Fruit fly (Drosophila melanogaster) whole organism, embryonic: Measurements from ENCODE around the gene Pif1.
A peak's percentile ranks its signal among the peaks of the same experiment; 100 is the strongest.

Experiments used
- B-H1 ChIP-seq: fragments of 200-800 bp; sonication (Bioruptor generic); IDR thresholded peaks from 3 replicates; pipeline ENCODE4 v1.3.6; 2022; ENCODE audit warnings: missing biosample characterization, missing genetic modification characterization
- Bgb ChIP-seq: fragments of 200-800 bp; sonication (Bioruptor generic); IDR thresholded peaks from 2 replicates; pipeline ENCODE4 v1.3.6; 2022; ENCODE audit warnings: missing biosample characterization, missing genetic modification characterization; ENCODE audit not compliant: partially characterized antibody
- C15 ChIP-seq: fragments of 200-800 bp; sonication (Bioruptor generic); IDR thresholded peaks from 3 replicates; pipeline ENCODE4 v1.3.6; 2022; ENCODE audit warnings: missing biosample characterization, missing genetic modification characterization
- CG10543 ChIP-seq: fragments of 200-800 bp; sonication (Bioruptor generic); optimal IDR thresholded peaks from 3 replicates; lab custom pipeline; 2017; ENCODE audit warnings: missing biosample characterization, mild to moderate bottlenecking, missing genetic modification characterization, moderate library complexity
- CG11085 ChIP-seq: fragments of 200-800 bp; sonication (Bioruptor generic); IDR thresholded peaks from 2 replicates; pipeline ENCODE4 v1.3.6; 2022; ENCODE audit warnings: missing biosample characterization, missing genetic modification characterization
- CG11560 ChIP-seq: fragments of 200-800 bp; sonication (Bioruptor generic); IDR thresholded peaks from 3 replicates; pipeline ENCODE4 v1.3.6; 2022; ENCODE audit warnings: missing biosample characterization, missing genetic modification characterization
- CG11723 ChIP-seq: fragments of 200-800 bp; sonication (Bioruptor generic); optimal IDR thresholded peaks from 2 replicates; lab custom pipeline; 2017; ENCODE audit warnings: missing biosample characterization, mild to moderate bottlenecking, missing genetic modification characterization
- CG12104 ChIP-seq: fragments of 200-800 bp; sonication (Bioruptor generic); optimal IDR thresholded peaks from 3 replicates; lab custom pipeline; 2016; ENCODE audit warnings: missing biosample characterization, missing genetic modification characterization
- CG12659 ChIP-seq: fragments of 200-800 bp; sonication (Bioruptor generic); optimal IDR thresholded peaks from 3 replicates; lab custom pipeline; 2017; ENCODE audit warnings: mild to moderate bottlenecking, missing biosample characterization, missing genetic modification reagents, missing genetic modification characterization
- CG15601 ChIP-seq: fragments of 200-800 bp; sonication (Bioruptor generic); optimal IDR thresholded peaks from 3 replicates; lab custom pipeline; 2019; ENCODE audit warnings: missing biosample characterization, mild to moderate bottlenecking, missing genetic modification characterization, moderate library complexity
- CG17829 ChIP-seq: fragments of 200-800 bp; optimal IDR thresholded peaks from 2 replicates; lab custom pipeline; 2019; ENCODE audit warnings: missing biosample characterization, mild to moderate bottlenecking, missing genetic modification characterization, moderate library complexity
- CG2712 ChIP-seq: fragments of 200-800 bp; optimal IDR thresholded peaks from 3 replicates; lab custom pipeline; 2019; ENCODE audit warnings: missing biosample characterization, mild to moderate bottlenecking, missing genetic modification characterization, moderate library complexity
- CG30403 ChIP-seq: fragments of 200-800 bp; sonication (Bioruptor generic); optimal IDR thresholded peaks from 3 replicates; lab custom pipeline; 2016; ENCODE audit warnings: missing biosample characterization, missing genetic modification characterization
- CG34376 ChIP-seq: fragments of 200-800 bp; sonication (Bioruptor generic); optimal IDR thresholded peaks from 2 replicates; lab custom pipeline; 2018; ENCODE audit warnings: missing biosample characterization, mild to moderate bottlenecking, missing genetic modification characterization
- CG3847 ChIP-seq: fragments of 200-800 bp; sonication (Bioruptor generic); IDR thresholded peaks from 2 replicates; pipeline ENCODE4 v1.3.6; 2022; ENCODE audit warnings: missing biosample characterization, missing genetic modification characterization
- CG4404 ChIP-seq: fragments of 200-800 bp; sonication (Bioruptor generic); IDR thresholded peaks from 2 replicates; pipeline ENCODE4 v1.3.6; 2022; ENCODE audit warnings: missing biosample characterization, missing genetic modification characterization
- CG6689 ChIP-seq: fragments of 200-800 bp; sonication (Bioruptor generic); IDR thresholded peaks from 2 replicates; pipeline ENCODE4 v1.3.6; 2022; ENCODE audit warnings: missing biosample characterization, missing genetic modification characterization
- CG7987 ChIP-seq: fragments of 200-800 bp; sonication (Bioruptor generic); optimal IDR thresholded peaks from 2 replicates; lab custom pipeline; 2018; ENCODE audit warnings: missing biosample characterization, mild to moderate bottlenecking, missing genetic modification characterization, moderate library complexity
- CHES-1-like ChIP-seq: fragments of 200-800 bp; sonication (Bioruptor generic); optimal IDR thresholded peaks from 2 replicates; lab custom pipeline; 2016; ENCODE audit warnings: missing biosample characterization, missing genetic modification characterization
- D ChIP-seq, 2 experiments: fragments of 200-800 bp in 1 of 2; fragments of >200 bp in 1 of 2; sonication (Bioruptor generic) in 1 of 2; optimal IDR thresholded peaks; 2 replicates in 1 of 2; 3 replicates in 1 of 2; lab custom pipeline; 2017; ENCODE audit warnings: mild to moderate bottlenecking in 1 of 2, missing biosample characterization in 1 of 2, missing genetic modification characterization in 1 of 2, missing genetic modification reagents in 1 of 2
- Dek ChIP-seq: fragments of 200-800 bp; sonication (Bioruptor generic); optimal IDR thresholded peaks from 3 replicates; lab custom pipeline; 2019; ENCODE audit warnings: missing biosample characterization, mild to moderate bottlenecking, missing genetic modification characterization, moderate library complexity
- HLHmδ ChIP-seq: fragments of 200-800 bp; sonication (Bioruptor generic); optimal IDR thresholded peaks from 2 replicates; lab custom pipeline; 2018; ENCODE audit warnings: missing biosample characterization, mild to moderate bottlenecking, missing genetic modification characterization, moderate library complexity
- HmgZ ChIP-seq: fragments of 200-800 bp; sonication (Bioruptor generic); optimal IDR thresholded peaks from 2 replicates; lab custom pipeline; 2018; ENCODE audit warnings: missing biosample characterization, mild to moderate bottlenecking, missing genetic modification characterization
- Max ChIP-seq: fragments of 200-800 bp; sonication (Bioruptor generic); optimal IDR thresholded peaks from 2 replicates; lab custom pipeline; 2016; ENCODE audit warnings: missing biosample characterization, mild to moderate bottlenecking, missing genetic modification characterization
- Med ChIP-seq: fragments of 200-800 bp; sonication (Bioruptor generic); peaks from one replicate; lab custom pipeline; 2016; ENCODE audit warnings: missing biosample characterization, missing genetic modification characterization, mild to moderate bottlenecking, inconsistent platforms, moderate library complexity
- NC2β ChIP-seq: fragments of 200-800 bp; sonication (Bioruptor generic); optimal IDR thresholded peaks from 2 replicates; lab custom pipeline; 2016; ENCODE audit warnings: missing biosample characterization, missing genetic modification characterization
- Neu2 ChIP-seq: fragments of 200-800 bp; sonication (Bioruptor generic); optimal IDR thresholded peaks from 3 replicates; lab custom pipeline; 2016; ENCODE audit warnings: missing biosample characterization, missing genetic modification characterization, borderline replicate concordance
- Sox100B ChIP-seq: fragments of 200-800 bp; sonication (Bioruptor generic); optimal IDR thresholded peaks from 3 replicates; lab custom pipeline; 2018; ENCODE audit warnings: missing biosample characterization, mild to moderate bottlenecking, missing genetic modification characterization
- Spps ChIP-seq: fragments of 200-800 bp; sonication (Bioruptor generic); optimal IDR thresholded peaks from 2 replicates; lab custom pipeline; 2018; ENCODE audit warnings: missing biosample characterization, mild to moderate bottlenecking, missing genetic modification characterization
- Sry-β ChIP-seq: fragments of 200-800 bp; sonication (Bioruptor generic); optimal IDR thresholded peaks from 2 replicates; lab custom pipeline; 2018; ENCODE audit warnings: missing biosample characterization, mild to moderate bottlenecking, missing genetic modification characterization, moderate library complexity
- Usf ChIP-seq: fragments of 200-800 bp; sonication (Bioruptor generic); optimal IDR thresholded peaks from 2 replicates; lab custom pipeline; 2017; ENCODE audit warnings: missing genotype, missing biosample characterization, missing genetic modification characterization
- YL-1 ChIP-seq: fragments of 200-800 bp; sonication (Bioruptor generic); optimal IDR thresholded peaks from 3 replicates; lab custom pipeline; 2017; ENCODE audit warnings: missing biosample characterization, mild to moderate bottlenecking, missing genetic modification characterization
- fd96Cb ChIP-seq: fragments of 200-800 bp; sonication (Bioruptor generic); optimal IDR thresholded peaks from 2 replicates; lab custom pipeline; 2018; ENCODE audit warnings: missing biosample characterization, mild to moderate bottlenecking, missing genetic modification characterization, moderate library complexity
- gce ChIP-seq: fragments of 200-800 bp; sonication (Bioruptor generic); IDR thresholded peaks from 3 replicates; pipeline ENCODE4 v1.3.6; 2022; ENCODE audit warnings: missing biosample characterization, missing genetic modification characterization
- gcm ChIP-seq: fragments of 200-800 bp; sonication (Bioruptor generic); optimal IDR thresholded peaks from 2 replicates; lab custom pipeline; 2019; ENCODE audit warnings: missing biosample characterization, mild to moderate bottlenecking, missing genetic modification characterization, moderate library complexity
- gsb ChIP-seq: fragments of 200-800 bp; sonication (Bioruptor generic); IDR thresholded peaks from 2 replicates; pipeline ENCODE4 v1.3.6; 2022; ENCODE audit warnings: missing biosample characterization, missing genetic modification characterization
- gt ChIP-seq: fragments of 200-800 bp; sonication (Bioruptor generic); IDR thresholded peaks from 2 replicates; pipeline ENCODE4 v1.3.6; 2022; ENCODE audit warnings: missing biosample characterization, missing genetic modification characterization
- ham ChIP-seq: fragments of 200-800 bp; sonication (Bioruptor generic); IDR thresholded peaks from 2 replicates; pipeline ENCODE4 v1.3.6; 2022; ENCODE audit warnings: missing biosample characterization, missing genetic modification characterization
- jigr1 ChIP-seq: fragments of 200-800 bp; sonication (Bioruptor generic); IDR thresholded peaks from 3 replicates; pipeline ENCODE4 v1.3.6; 2022; ENCODE audit warnings: missing biosample characterization, missing genetic modification characterization
- jing ChIP-seq: fragments of 200-800 bp; sonication (Bioruptor generic); optimal IDR thresholded peaks from 2 replicates; lab custom pipeline; 2018; ENCODE audit warnings: missing biosample characterization, mild to moderate bottlenecking, missing genetic modification characterization
- lab ChIP-seq: fragments of 200-800 bp; sonication (Bioruptor generic); optimal IDR thresholded peaks from 3 replicates; lab custom pipeline; 2017; ENCODE audit warnings: missing biosample characterization, missing genetic modification characterization, mild to moderate bottlenecking, moderate library complexity, missing genetic modification reagents
- mam ChIP-seq: fragments of 200-800 bp; sonication (Bioruptor generic); optimal IDR thresholded peaks from 3 replicates; lab custom pipeline; 2016; ENCODE audit warnings: missing biosample characterization, missing genetic modification characterization
- nom ChIP-seq: fragments of 200-800 bp; sonication (Bioruptor generic); optimal IDR thresholded peaks from 2 replicates; lab custom pipeline; 2017; ENCODE audit warnings: missing biosample characterization, missing genetic modification characterization, mild to moderate bottlenecking, moderate library complexity, missing genetic modification reagents
- prd ChIP-seq, 3 experiments: fragments of >200 bp in 2 of 3; fragments of 200-800 bp in 1 of 3; sonication (Bioruptor generic) in 1 of 3; optimal IDR thresholded peaks in 2 of 3; IDR thresholded peaks in 1 of 3; 2 replicates in 2 of 3; 3 replicates in 1 of 3; pipeline versions ENCODE4 v1.3.6 to Lab custom; 2017 to 2022; ENCODE audit warnings: missing biosample characterization in 1 of 3, missing genetic modification characterization in 1 of 3
- shn ChIP-seq: fragments of 200-800 bp; sonication (Bioruptor generic); optimal IDR thresholded peaks from 3 replicates; lab custom pipeline; 2016; ENCODE audit warnings: missing biosample characterization, missing genetic modification characterization
- so ChIP-seq: fragments of 200-800 bp; sonication (Bioruptor generic); IDR thresholded peaks from 3 replicates; pipeline ENCODE4 v1.3.6; 2022; ENCODE audit warnings: missing biosample characterization, missing genetic modification characterization
- sug ChIP-seq: fragments of 200-800 bp; optimal IDR thresholded peaks from 2 replicates; lab custom pipeline; 2019; ENCODE audit warnings: missing biosample characterization, mild to moderate bottlenecking, missing genetic modification characterization, moderate library complexity
- vfl ChIP-seq: fragments of 200-800 bp; sonication (Bioruptor generic); optimal IDR thresholded peaks from 2 replicates; lab custom pipeline; 2016; ENCODE audit warnings: missing biosample characterization, missing genetic modification characterization
- z ChIP-seq: fragments of 200-800 bp; sonication (Bioruptor generic); IDR thresholded peaks from 3 replicates; pipeline ENCODE4 v1.3.6; 2022; ENCODE audit warnings: missing biosample characterization, missing genetic modification characterization

Pif1 gene

dm6 chr2L:3461760-3462159, 8.0 kb downstream of the Pif1 start, which contains the start of gene CG3246:
TSS of gene CG3246 (minus strand) at chr2L:3461952.
- TF ChIP-seq CG10543 (peak; percentile 38), z (GFP tag; lab: Robert Waterston, UW) (peak; percentile 92), C15 (no peak), nom (GFP tag; lab: Kevin White, UChicago) (peak; percentile 15), CG7987 (GFP tag; lab: Kevin White, UChicago) (peak; percentile 15), Spps (no peak), gsb (no peak), Med (GFP tag; lab: Kevin White, UChicago) (peak; percentile 41), sug (tag; lab: Kevin White, UChicago) (peak; percentile 57), ham (GFP tag; lab: Robert Waterston, UW) (no peak), Bgb (0 out of 2 replicates have a peak, but pooled peaks have one; percentile 7), CG34376 (GFP tag; lab: Kevin White, UChicago) (peak; percentile 61)

dm6 chr2L:3457007-3457406, 12.8 kb downstream of the Pif1 start, which contains the start of the genes Cog3 and Sec5:
TSS of gene Cog3 (minus strand) at chr2L:3457064.
TSS of gene Sec5 (plus strand) at chr2L:3457302.
- TF ChIP-seq Sry-β (peak; percentile 100), shn (GFP tag; lab: Kevin White, UChicago) (peak; percentile 45), Max (GFP tag; lab: Kevin White, UChicago) (peak; percentile 48), jigr1 (no peak), CG15601 (tag; lab: Kevin White, UChicago) (no peak), Sox100B (GFP tag; lab: Kevin White, UChicago) (no peak), HLHmδ (GFP tag; lab: Kevin White, UChicago) (no peak), CG30403 (GFP tag; lab: Kevin White, UChicago) (peak; percentile 79), Usf (GFP tag; lab: Kevin White, UChicago) (peak; percentile 13), CG11560 (tag; lab: Robert Waterston, UW) (no peak), vfl (GFP tag; lab: Kevin White, UChicago) (peak; percentile 60), Neu2 (no peak), CG3847 (GFP tag; lab: Robert Waterston, UW) (peak; percentile 85), gcm (GFP tag; lab: Kevin White, UChicago) (no peak), HmgZ (tag; lab: Kevin White, UChicago) (peak; percentile 38), D (optimal IDR thresholded peaks at IDR 0.05; lab: Kevin White, UChicago) (no peak), D (GFP tag; optimal IDR thresholded peaks at IDR 0.05; lab: Kevin White, UChicago) (peak; percentile 74), CG17829 (tag; lab: Kevin White, UChicago) (peak; percentile 76), CG4404 (GFP tag; lab: Robert Waterston, UW) (peak; percentile 56; the same call in 1 of the 2 replicates), jing (GFP tag; lab: Kevin White, UChicago) (no peak), B-H1 (GFP tag; lab: Robert Waterston, UW) (no peak), CG12659 (peak; percentile 65), YL-1 (peak; percentile 86), lab (GFP tag; lab: Kevin White, UChicago) (no peak), CG11085 (GFP tag; lab: Robert Waterston, UW) (0 out of 2 replicates have a peak, but pooled peaks have one; percentile 32), mam (GFP tag; lab: Kevin White, UChicago) (peak; percentile 54), CG12104 (peak; percentile 58), fd96Cb (tag; lab: Kevin White, UChicago) (peak; percentile 23), CG2712 (tag; lab: Kevin White, UChicago) (peak; percentile 81), CG11723 (GFP tag; lab: Kevin White, UChicago) (no peak), prd (optimal IDR thresholded peaks at IDR 0.05; lab: Kevin White, UChicago) (no peak), prd (GFP tag; IDR thresholded peaks at IDR 0.05; lab: Robert Waterston, UW) (peak; percentile 67; the same call in 2 of the 3 replicates), CHES-1-like (GFP tag; lab: Kevin White, UChicago) (peak; percentile 57), so (GFP tag; lab: Robert Waterston, UW) (peak; percentile 31; the same call in 1 of the 3 replicates), sug (tag; lab: Kevin White, UChicago) (peak; percentile 81), CG6689 (GFP tag; lab: Robert Waterston, UW) (peak; percentile 31; the same call in 1 of the 2 replicates), gce (GFP tag; lab: Robert Waterston, UW) (no peak), NC2β (GFP tag; lab: Kevin White, UChicago) (peak; percentile 17), Dek (tag; lab: Kevin White, UChicago) (peak; percentile 49), gt (GFP tag; lab: Robert Waterston, UW) (no peak)
